Worm (Caenorhabditis elegans): ENCODE results near the gene F11D5.5.

DNA sequence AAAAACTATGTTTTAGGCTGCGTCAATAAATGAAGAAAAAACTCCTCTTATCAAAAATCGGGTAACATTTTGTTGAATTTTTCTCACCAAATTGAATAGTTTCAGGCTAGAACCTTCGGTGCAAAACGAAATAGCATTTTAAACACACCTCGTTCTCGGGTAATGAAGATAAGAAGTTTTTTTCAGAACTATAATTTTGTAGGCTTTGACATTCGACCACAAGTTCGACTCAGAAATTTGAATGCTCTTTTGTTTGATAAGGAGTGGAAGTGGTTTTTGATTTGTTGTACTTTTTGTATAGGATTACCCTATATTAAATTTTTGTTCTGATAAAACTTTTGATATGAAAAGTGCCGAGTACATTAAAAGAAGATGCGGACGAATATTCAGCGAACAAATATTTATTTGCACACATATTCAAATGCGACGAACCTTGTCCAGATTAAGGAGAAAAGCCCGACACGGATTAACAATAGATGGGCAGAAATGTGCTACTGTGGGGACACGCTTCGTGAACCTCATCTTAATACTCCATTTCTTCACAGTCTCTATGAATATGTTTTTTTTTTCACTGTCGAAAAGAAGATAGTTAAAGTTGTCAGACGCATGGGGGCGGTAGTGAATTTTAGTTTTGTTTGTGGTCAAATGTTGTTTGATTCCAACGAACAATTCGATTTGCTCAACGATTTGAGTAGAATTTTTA, 4.9 kb downstream of the F11D5.5 start:
- no peak for TF ChIP-seq him-1 (tag; optimal IDR thresholded peaks at IDR 0.05)
- no peak for TF ChIP-seq dao-5 (tag; optimal IDR thresholded peaks at IDR 0.05)
